Worm (Caenorhabditis elegans) whole organism, L3 larva: ENCODE measurements around the gene K01H12.4.

ENCODE experiments used
- R02D3.7 ChIP-seq: fragments of 150-350 bp; optimal IDR thresholded peaks from 2 replicates; lab custom pipeline; 2014; ENCODE audit warnings: missing biosample characterization, missing genetic modification characterization
- ZK546.5 ChIP-seq: sonication (generic microtip); optimal IDR thresholded peaks from 2 replicates; lab custom pipeline; 2017; ENCODE audit warnings: missing biosample characterization, missing genetic modification characterization
- aly-2 ChIP-seq: fragments of 150-350 bp; optimal IDR thresholded peaks from 2 replicates; lab custom pipeline; 2014; ENCODE audit warnings: missing biosample characterization, missing genetic modification characterization
- ama-1 ChIP-seq: fragments of 150-350 bp; optimal IDR thresholded peaks from 2 replicates; lab custom pipeline; 2018
- ceh-16 ChIP-seq: sonication (generic microtip); optimal IDR thresholded peaks from 2 replicates; lab custom pipeline; 2017; ENCODE audit warnings: missing biosample characterization, missing genetic modification characterization
- ceh-28 ChIP-seq: fragments of 150-350 bp; optimal IDR thresholded peaks from 2 replicates; lab custom pipeline; 2014; ENCODE audit warnings: missing biosample characterization, missing genetic modification reagents, missing genetic modification characterization
- daf-12 ChIP-seq: fragments of 150-350 bp; optimal IDR thresholded peaks from 2 replicates; lab custom pipeline; 2014; ENCODE audit warnings: missing biosample characterization, missing genetic modification reagents, missing genetic modification characterization
- egl-27 ChIP-seq: sonication (generic microtip); optimal IDR thresholded peaks from 4 replicates; lab custom pipeline; 2017; ENCODE audit warnings: missing biosample characterization, missing genetic modification reagents, missing genetic modification characterization
- egl-5 ChIP-seq: fragments of 150-350 bp; optimal IDR thresholded peaks from 2 replicates; lab custom pipeline; 2017; ENCODE audit warnings: missing biosample characterization, missing genetic modification reagents, missing genetic modification characterization, inconsistent platforms
- elt-1 ChIP-seq: fragments of 150-350 bp; optimal IDR thresholded peaks from 2 replicates; lab custom pipeline; 2014; ENCODE audit warnings: missing biosample characterization, missing genetic modification characterization
- elt-2 ChIP-seq: sonication (generic microtip); optimal IDR thresholded peaks from 2 replicates; lab custom pipeline; 2016; ENCODE audit warnings: missing genetic modification reagents, mild to moderate bottlenecking, missing genetic modification characterization, missing compliant biosample characterization
- elt-3 ChIP-seq, 3 experiments: fragments of 150-350 bp in 1 of 3; sonication (generic microtip) in 2 of 3; optimal IDR thresholded peaks; 2 replicates in 2 of 3; 4 replicates in 1 of 3; lab custom pipeline; 2014 to 2017; ENCODE audit warnings: missing biosample characterization in 3 of 3, missing genetic modification characterization in 3 of 3
- eor-1 ChIP-seq, 2 experiments: fragments of 150-350 bp; optimal IDR thresholded peaks; 2 replicates each; lab custom pipeline; 2014 to 2018; ENCODE audit warnings: missing biosample characterization in 2 of 2, missing genetic modification characterization in 2 of 2
- fkh-10 ChIP-seq: sonication (generic microtip); optimal IDR thresholded peaks from 2 replicates; lab custom pipeline; 2017; ENCODE audit warnings: missing biosample characterization, missing genetic modification reagents, missing genetic modification characterization
- fos-1 ChIP-seq: fragments of 150-350 bp; optimal IDR thresholded peaks from 2 replicates; lab custom pipeline; 2014; ENCODE audit warnings: missing biosample characterization, missing genetic modification characterization
- hmg-11 ChIP-seq: sonication (generic microtip); optimal IDR thresholded peaks from 2 replicates; lab custom pipeline; 2016; ENCODE audit warnings: missing genetic modification characterization, missing compliant biosample characterization
- jun-1 ChIP-seq: fragments of 150-350 bp; optimal IDR thresholded peaks from 2 replicates; lab custom pipeline; 2014; ENCODE audit warnings: missing biosample characterization, missing genetic modification reagents, missing genetic modification characterization
- lin-15B ChIP-seq: fragments of 150-350 bp; optimal IDR thresholded peaks from 2 replicates; lab custom pipeline; 2014; ENCODE audit warnings: missing biosample characterization, missing genetic modification characterization
- lin-39 ChIP-seq: fragments of 150-350 bp; optimal IDR thresholded peaks from 2 replicates; lab custom pipeline; 2018; ENCODE audit warnings: missing biosample characterization, missing genetic modification reagents, missing genetic modification characterization
- lsy-12 ChIP-seq: sonication (generic microtip); optimal IDR thresholded peaks from 2 replicates; lab custom pipeline; 2016; ENCODE audit warnings: mild to moderate bottlenecking, missing genetic modification characterization, missing compliant biosample characterization
- mdl-1 ChIP-seq: fragments of 150-350 bp; optimal IDR thresholded peaks from 2 replicates; lab custom pipeline; 2014; ENCODE audit warnings: missing biosample characterization, missing genetic modification characterization
- mml-1 ChIP-seq: fragments of 150-350 bp; sonication (generic microtip); optimal IDR thresholded peaks from 3 replicates; lab custom pipeline; 2014; ENCODE audit warnings: missing biosample characterization, missing genetic modification characterization
- nfya-1 ChIP-seq: sonication (generic microtip); optimal IDR thresholded peaks from 2 replicates; lab custom pipeline; 2017; ENCODE audit warnings: missing genetic modification characterization, mild to moderate bottlenecking, missing compliant biosample characterization, antibody characterized with exemption, moderate library complexity; ENCODE audit not compliant: insufficient read depth
- nhr-12 ChIP-seq: fragments of 150-350 bp; optimal IDR thresholded peaks from 2 replicates; lab custom pipeline; 2014; ENCODE audit warnings: missing biosample characterization, missing genetic modification characterization
- nhr-23 ChIP-seq: fragments of 150-350 bp; optimal IDR thresholded peaks from 2 replicates; lab custom pipeline; 2014; ENCODE audit warnings: missing biosample characterization, missing genetic modification reagents, missing genetic modification characterization
- nhr-237 ChIP-seq: fragments of 150-350 bp; optimal IDR thresholded peaks from 2 replicates; lab custom pipeline; 2014; ENCODE audit warnings: missing biosample characterization, missing genetic modification characterization
- nhr-25 ChIP-seq: sonication (generic microtip); optimal IDR thresholded peaks from 2 replicates; lab custom pipeline; 2017; ENCODE audit warnings: missing biosample characterization, missing genetic modification characterization
- nhr-43 ChIP-seq: sonication (generic microtip); optimal IDR thresholded peaks from 2 replicates; lab custom pipeline; 2016; ENCODE audit warnings: mild to moderate bottlenecking, missing genetic modification characterization, missing compliant biosample characterization; ENCODE audit not compliant: poor library complexity, severe bottlenecking
- nhr-67 ChIP-seq: fragments of 150-350 bp; optimal IDR thresholded peaks from 2 replicates; lab custom pipeline; 2014; ENCODE audit warnings: missing biosample characterization, missing genetic modification characterization
- nhr-77 ChIP-seq: fragments of 150-350 bp; optimal IDR thresholded peaks from 2 replicates; lab custom pipeline; 2014; ENCODE audit warnings: missing biosample characterization, missing genetic modification characterization
- pha-4 ChIP-seq: fragments of 150-350 bp; optimal IDR thresholded peaks from 2 replicates; lab custom pipeline; 2014; ENCODE audit warnings: missing biosample characterization, missing genetic modification reagents, missing genetic modification characterization
- pqm-1 ChIP-seq: fragments of 150-350 bp; optimal IDR thresholded peaks from 2 replicates; lab custom pipeline; 2017; ENCODE audit warnings: missing biosample characterization, missing genetic modification characterization, inconsistent platforms
- sea-2 ChIP-seq: fragments of 150-350 bp; sonication (generic microtip); optimal IDR thresholded peaks from 4 replicates; lab custom pipeline; 2014; ENCODE audit warnings: missing biosample characterization, missing genetic modification reagents, missing genetic modification characterization
- skn-1 ChIP-seq: fragments of 150-350 bp; optimal IDR thresholded peaks from 2 replicates; lab custom pipeline; 2014; ENCODE audit warnings: missing biosample characterization, missing genetic modification characterization
- snpc-4 ChIP-seq: fragments of 150-350 bp; optimal IDR thresholded peaks from 2 replicates; lab custom pipeline; 2014; ENCODE audit warnings: missing biosample characterization, missing genetic modification characterization
- tbx-2 ChIP-seq: sonication (generic microtip); optimal IDR thresholded peaks from 2 replicates; lab custom pipeline; 2016; ENCODE audit warnings: mild to moderate bottlenecking, missing genetic modification characterization, missing compliant biosample characterization
- unc-39 ChIP-seq: sonication (generic microtip); optimal IDR thresholded peaks from 4 replicates; lab custom pipeline; 2017; ENCODE audit warnings: missing biosample characterization, missing genetic modification characterization
- unc-62 ChIP-seq: fragments of 150-350 bp; sonication (generic microtip); optimal IDR thresholded peaks from 4 replicates; lab custom pipeline; 2014; ENCODE audit warnings: missing biosample characterization, missing genetic modification reagents, missing genetic modification characterization
- zag-1 ChIP-seq: fragments of 150-350 bp; optimal IDR thresholded peaks from 2 replicates; lab custom pipeline; 2014; ENCODE audit warnings: missing biosample characterization, missing genetic modification characterization
- ztf-4 ChIP-seq: fragments of 150-350 bp; optimal IDR thresholded peaks from 2 replicates; lab custom pipeline; 2014; ENCODE audit warnings: missing biosample characterization, missing genetic modification characterization

K01H12.4 gene

ce11 chrIV:9712782-9713181 is at the start of gene K01H12.4:
Gene K01H12.4, plus strand, starts transcription at chrIV:9713082.
- TF ChIP-seq lsy-12 (tag; lab: Kevin White, UChicago) (no peak), ztf-4 (tag; lab: Kevin White, UChicago) (no peak), lin-39 (tag; lab: Kevin White, UChicago) (no peak), nhr-67 (tag; lab: Kevin White, UChicago) (no peak)

- TF ChIP-seq eor-1 (tag; optimal IDR thresholded peaks at IDR 0.05; lab: Kevin White, UChicago) (no peak), nhr-25 (tag; lab: Kevin White, UChicago) (peak; percentile 20), nhr-12 (tag; lab: Kevin White, UChicago) (no peak), egl-27 (tag; lab: Kevin White, UChicago) (no peak), pha-4 (tag; lab: Kevin White, UChicago) (peak; percentile 43)
These were observed 45.8 kb upstream of the K01H12.4 start for ce11 chrIV:9667084-9667483.

- TF ChIP-seq nhr-12 (tag; lab: Kevin White, UChicago) = no peak
- no peak for TF ChIP-seq lin-15B (tag; lab: Kevin White, UChicago)
- no peak for TF ChIP-seq eor-1 (tag; optimal IDR thresholded peaks at IDR 0.05; lab: Kevin White, UChicago)
- TF ChIP-seq pqm-1 (tag; lab: Kevin White, UChicago) = peak; percentile 82
- TF ChIP-seq elt-3 (tag; optimal IDR thresholded peaks at IDR 0.05; lab: Kevin White, UChicago) = no peak
- no peak for TF ChIP-seq snpc-4 (tag; lab: Kevin White, UChicago)
- no peak for TF ChIP-seq egl-5 (tag; lab: Kevin White, UChicago)
- TF ChIP-seq nfya-1 = peak; percentile 18
- peak; percentile 52 for TF ChIP-seq jun-1 (tag; lab: Kevin White, UChicago)
- no peak for TF ChIP-seq ceh-16 (tag; lab: Kevin White, UChicago)
- no peak for TF ChIP-seq sea-2 (GFP tag; lab: Kevin White, UChicago)
- no peak for TF ChIP-seq mml-1 (tag; lab: Kevin White, UChicago)
- no peak for TF ChIP-seq zag-1
- peak; percentile 56 for TF ChIP-seq elt-2
- no peak for TF ChIP-seq aly-2
- TF ChIP-seq R02D3.7 (tag; lab: Kevin White, UChicago) = no peak
- no peak for TF ChIP-seq ama-1 (lab: Kevin White, UChicago)
- TF ChIP-seq pha-4 (tag; lab: Kevin White, UChicago) = peak; percentile 60
- no peak for TF ChIP-seq unc-62
- TF ChIP-seq daf-12 (tag; lab: Kevin White, UChicago) = no peak
- TF ChIP-seq elt-1 (tag; lab: Kevin White, UChicago) = no peak
- no peak for TF ChIP-seq unc-39
These were observed 44.7 kb upstream of the K01H12.4 start for ce11 chrIV:9668103-9668672.

- TF ChIP-seq elt-1 (tag; lab: Kevin White, UChicago) (peak; percentile 70), aly-2 (no peak), fkh-10 (GFP tag; lab: Kevin White, UChicago) (no peak), nhr-67 (tag; lab: Kevin White, UChicago) (no peak), R02D3.7 (tag; lab: Kevin White, UChicago) (peak; percentile 19), skn-1 (tag; lab: Kevin White, UChicago) (no peak), elt-2 (no peak), ama-1 (lab: Kevin White, UChicago) (peak; percentile 39), nhr-43 (tag; lab: Kevin White, UChicago) (peak; percentile 80), egl-5 (tag; lab: Kevin White, UChicago) (no peak), hmg-11 (tag; lab: Kevin White, UChicago) (peak; percentile 22), egl-27 (tag; lab: Kevin White, UChicago) (no peak), mml-1 (tag; lab: Kevin White, UChicago) (no peak), daf-12 (tag; lab: Kevin White, UChicago) (no peak), lin-15B (tag; lab: Kevin White, UChicago) (no peak), nhr-23 (tag; lab: Kevin White, UChicago) (peak; percentile 78), mdl-1 (tag; lab: Kevin White, UChicago) (peak; percentile 64), ceh-16 (tag; lab: Kevin White, UChicago) (no peak), zag-1 (no peak), lin-39 (tag; lab: Kevin White, UChicago) (no peak), fos-1 (no peak), lsy-12 (tag; lab: Kevin White, UChicago) (peak; percentile 38), ztf-4 (tag; lab: Kevin White, UChicago) (no peak), ceh-28 (tag; lab: Kevin White, UChicago) (peak; percentile 37), ZK546.5 (no peak), nhr-25 (tag; lab: Kevin White, UChicago) (peak; percentile 42), elt-3 (tag; optimal IDR thresholded peaks at IDR 0.05; lab: Kevin White, UChicago) (no peak), nhr-237 (no peak), nhr-12 (tag; lab: Kevin White, UChicago) (no peak), tbx-2 (tag; lab: Kevin White, UChicago) (no peak), nhr-77 (no peak), snpc-4 (tag; lab: Kevin White, UChicago) (no peak)
These were observed 42.9 kb upstream of the K01H12.4 start for ce11 chrIV:9669969-9670368.
